Fruit fly (Drosophila melanogaster): Measurements from ENCODE around the gene ema.

The ema gene

dm6 chr3R:16480995-16481394, 39.5 kb upstream of the ema start, which contains the start of gene Dhfr (continued):
- TF ChIP-seq Sry-δ (GFP tag; optimal IDR thresholded peaks at IDR 0.05) (peak; percentile 18), crp (GFP tag; optimal IDR thresholded peaks at IDR 0.05) (peak in 1 of 2 experiments; percentile 67), CG2129 (GFP tag; IDR thresholded peaks at IDR 0.05; ENCODE audit: partially characterized antibody) (0 out of 2 replicates have a peak, but pooled peaks have one; percentile 13), lov (optimal IDR thresholded peaks at IDR 0.05) (no peak), lov (GFP tag; IDR thresholded peaks at IDR 0.05) (no peak), Scr (GFP tag; IDR thresholded peaks at IDR 0.05; ENCODE audit: partially characterized antibody) (peak; percentile 36; the same call in 1 of the 2 replicates), CG12155 (GFP tag; optimal IDR thresholded peaks at IDR 0.05) (no peak), wek (GFP tag; optimal IDR thresholded peaks at IDR 0.05) (no peak), Neu2 (GFP tag; optimal IDR thresholded peaks at IDR 0.05; ENCODE audit: borderline replicate concordance) (no peak), nerfin-1 (tag; optimal IDR thresholded peaks at IDR 0.05) (no peak), CG6791 (GFP tag; IDR thresholded peaks at IDR 0.05; ENCODE audit: partially characterized antibody) (peak; percentile 35; the same call in 1 of the 3 replicates), HLHmδ (GFP tag; optimal IDR thresholded peaks at IDR 0.05) (no peak), MBD-R2 (GFP tag; IDR thresholded peaks at IDR 0.05) (peak; percentile 70; the same call in 1 of the 2 replicates), CG18011 (GFP tag; optimal IDR thresholded peaks at IDR 0.05) (no peak), pzg (GFP tag; optimal IDR thresholded peaks at IDR 0.05) (peak; percentile 23), CG30431 (GFP tag; optimal IDR thresholded peaks at IDR 0.05) (no peak), gsb (GFP tag; IDR thresholded peaks at IDR 0.05) (no peak), Dref (GFP tag; IDR thresholded peaks at IDR 0.05) (peak; percentile 62), Dip3 (GFP tag; optimal IDR thresholded peaks at IDR 0.05) (no peak), Dll (GFP tag; IDR thresholded peaks at IDR 0.05; ENCODE audit: partially characterized antibody) (peak; percentile 61; the same call in 2 of the 4 replicates), dan (GFP tag; IDR thresholded peaks at IDR 0.05) (no peak), CG13287 (GFP tag; IDR thresholded peaks at IDR 0.05; ENCODE audit: partially characterized antibody) (peak; percentile 55), gcm (GFP tag; optimal IDR thresholded peaks at IDR 0.05) (no peak), Ets97D (GFP tag; optimal IDR thresholded peaks at IDR 0.05) (no peak), Hmr (GFP tag; optimal IDR thresholded peaks at IDR 0.05) (no peak), CG7928 (GFP tag; optimal IDR thresholded peaks at IDR 0.05) (no peak), CG3838 (GFP tag; optimal IDR thresholded peaks at IDR 0.05) (no peak)

DNA sequence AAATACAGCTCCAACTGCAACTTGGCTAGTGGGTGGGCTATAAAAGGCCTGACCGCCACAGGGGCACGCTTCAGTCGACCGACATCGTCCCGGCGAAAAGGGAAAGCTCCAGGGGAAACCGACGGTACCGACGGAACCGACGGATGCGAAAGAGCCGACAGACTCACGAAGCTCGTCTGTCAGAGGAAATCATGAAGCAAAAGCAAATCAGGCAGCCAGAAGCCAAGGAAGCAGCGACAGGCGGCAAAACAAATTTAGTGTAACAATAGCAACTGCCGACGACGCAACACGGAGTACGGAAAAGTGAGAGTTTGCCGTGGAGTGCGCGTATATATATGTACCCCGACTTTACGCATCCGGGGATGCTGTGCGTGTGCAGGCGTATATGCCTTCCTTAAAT, 35.6 kb upstream of the ema start, which contains the start of gene Gyc89Db:
Gene Gyc89Db (plus strand): TSS at position 78 of the 400 bp plus-strand sequence.
- no peak for TF ChIP-seq tll (GFP tag; optimal IDR thresholded peaks at IDR 0.05)
- TF ChIP-seq CG13894 (tag; optimal IDR thresholded peaks at IDR 0.05), result peak; percentile 65
- peak; percentile 68 for TF ChIP-seq Ets65A (GFP tag)
- TF ChIP-seq CG18262 (tag; optimal IDR thresholded peaks at IDR 0.05), result no peak
- peak; percentile 8 for TF ChIP-seq CG8478 (optimal IDR thresholded peaks at IDR 0.05)
- peak; percentile 37 for TF ChIP-seq Med (GFP tag)
- TF ChIP-seq Deaf1 (tag; optimal IDR thresholded peaks at IDR 0.05), result peak; percentile 92
- TF ChIP-seq inv (GFP tag; IDR thresholded peaks at IDR 0.05; ENCODE audit: partially characterized antibody), result no peak
- no peak for TF ChIP-seq CG11456 (GFP tag; IDR thresholded peaks at IDR 0.05)
- no peak for TF ChIP-seq CG8924 (tag; optimal IDR thresholded peaks at IDR 0.05)

- no peak for TF ChIP-seq CG4282 (GFP tag; optimal IDR thresholded peaks at IDR 0.05)
- no peak for TF ChIP-seq yki (optimal IDR thresholded peaks at IDR 0.05)
- no peak for TF ChIP-seq CG4854 (GFP tag; optimal IDR thresholded peaks at IDR 0.05)
- no peak for TF ChIP-seq CG2202 (tag; optimal IDR thresholded peaks at IDR 0.05)
- no peak for TF ChIP-seq CG8765 (GFP tag; IDR thresholded peaks at IDR 0.05)
- TF ChIP-seq CG13123 (GFP tag; optimal IDR thresholded peaks at IDR 0.05), result no peak
- no peak for TF ChIP-seq CG31224 (GFP tag; IDR thresholded peaks at IDR 0.05)
- no peak for TF ChIP-seq CG31365 (tag; optimal IDR thresholded peaks at IDR 0.05)
- no peak for TF ChIP-seq CG11723 (GFP tag; optimal IDR thresholded peaks at IDR 0.05)
- TF ChIP-seq D19A (tag; optimal IDR thresholded peaks at IDR 0.05), result peak; percentile 34
- TF ChIP-seq tll (GFP tag; optimal IDR thresholded peaks at IDR 0.05), result no peak
- TF ChIP-seq CG7987 (GFP tag; optimal IDR thresholded peaks at IDR 0.05), result no peak
- peak; percentile 58 for TF ChIP-seq CG15696 (tag; optimal IDR thresholded peaks at IDR 0.05)
- TF ChIP-seq CG34376 (GFP tag; optimal IDR thresholded peaks at IDR 0.05), result peak; percentile 64
- TF ChIP-seq NFAT (GFP tag; IDR thresholded peaks at IDR 0.05), result no peak
Measured at dm6 chr3R:16476472-16476871, 35.0 kb upstream of the ema start.
